Fruit fly (Drosophila melanogaster) whole organism, embryonic: ENCODE results near the gene CG17744.

Source experiments
- Awh ChIP-seq: fragments of 200-800 bp; sonication (Bioruptor generic); IDR thresholded peaks from 2 replicates; pipeline ENCODE4, ENCODE4 v1.3.6; 2022; ENCODE audit warnings: missing biosample characterization, missing genetic modification characterization
- Bteb2 ChIP-seq: fragments of 200-800 bp; sonication (Bioruptor generic); optimal IDR thresholded peaks from 2 replicates; lab custom pipeline; 2016; ENCODE audit warnings: missing biosample characterization, missing genetic modification characterization
- CG10565 ChIP-seq: fragments of 200-800 bp; sonication (Bioruptor generic); optimal IDR thresholded peaks from 3 replicates; lab custom pipeline; 2016; ENCODE audit warnings: missing biosample characterization, mild to moderate bottlenecking, missing genetic modification characterization
- CG11398 ChIP-seq: fragments of 200-800 bp; sonication (Bioruptor generic); optimal IDR thresholded peaks from 2 replicates; lab custom pipeline; 2016; ENCODE audit warnings: missing biosample characterization, missing genetic modification characterization
- CG11696 ChIP-seq: fragments of 200-800 bp; sonication (Bioruptor generic); IDR thresholded peaks from 2 replicates; pipeline ENCODE4 v1.3.6; 2022; ENCODE audit warnings: missing biosample characterization, missing genetic modification characterization
- CG12236 ChIP-seq: fragments of 200-800 bp; sonication (Bioruptor generic); optimal IDR thresholded peaks from 2 replicates; lab custom pipeline; 2016; ENCODE audit warnings: missing biosample characterization, missing genetic modification characterization
- CG1233 ChIP-seq: fragments of 200-800 bp; sonication (Bioruptor generic); optimal IDR thresholded peaks from 4 replicates; lab custom pipeline; 2018; ENCODE audit warnings: missing biosample characterization, mild to moderate bottlenecking, missing genetic modification characterization
- CG12659 ChIP-seq: fragments of 200-800 bp; sonication (Bioruptor generic); optimal IDR thresholded peaks from 3 replicates; lab custom pipeline; 2017; ENCODE audit warnings: mild to moderate bottlenecking, missing biosample characterization, missing genetic modification reagents, missing genetic modification characterization
- CG17359 ChIP-seq: fragments of 200-800 bp; sonication (Bioruptor generic); optimal IDR thresholded peaks from 3 replicates; lab custom pipeline; 2018; ENCODE audit warnings: missing biosample characterization, mild to moderate bottlenecking, missing genetic modification characterization, moderate library complexity
- CG17361 ChIP-seq: fragments of 200-800 bp; sonication (Bioruptor generic); IDR thresholded peaks from 3 replicates; pipeline ENCODE4 v1.3.6; 2022; ENCODE audit warnings: missing biosample characterization, missing genetic modification characterization
- CG2120 ChIP-seq: fragments of 200-800 bp; sonication (Bioruptor generic); optimal IDR thresholded peaks from 3 replicates; lab custom pipeline; 2016; ENCODE audit warnings: missing biosample characterization, missing genetic modification characterization
- CG2889 ChIP-seq: fragments of 200-800 bp; sonication (Bioruptor generic); IDR thresholded peaks from 3 replicates; pipeline ENCODE4 v1.3.6; 2022; ENCODE audit warnings: missing biosample characterization, missing genetic modification characterization
- CG3065 ChIP-seq: fragments of 200-800 bp; sonication (Bioruptor generic); optimal IDR thresholded peaks from 2 replicates; lab custom pipeline; 2016; ENCODE audit warnings: missing biosample characterization, missing genetic modification characterization
- CG33557 ChIP-seq: fragments of 200-800 bp; sonication (Bioruptor generic); optimal IDR thresholded peaks from 2 replicates; lab custom pipeline; 2019; ENCODE audit warnings: missing biosample characterization, mild to moderate bottlenecking, missing genetic modification characterization, moderate library complexity
- CG34422 ChIP-seq: fragments of 200-800 bp; sonication (Bioruptor generic); IDR thresholded peaks from 3 replicates; pipeline ENCODE4 v1.3.6; 2022; ENCODE audit warnings: missing biosample characterization, missing genetic modification characterization
- CG7271 ChIP-seq: fragments of 200-800 bp; sonication (Bioruptor generic); optimal IDR thresholded peaks from 2 replicates; lab custom pipeline; 2018; ENCODE audit warnings: missing biosample characterization, mild to moderate bottlenecking, missing genetic modification characterization, moderate library complexity
- CG7357 ChIP-seq: fragments of 200-800 bp; sonication (Bioruptor generic); IDR thresholded peaks from 3 replicates; pipeline ENCODE4 v1.3.6; 2022; ENCODE audit warnings: missing biosample characterization, missing genetic modification characterization
- Dek ChIP-seq: fragments of 200-800 bp; sonication (Bioruptor generic); optimal IDR thresholded peaks from 3 replicates; lab custom pipeline; 2019; ENCODE audit warnings: missing biosample characterization, mild to moderate bottlenecking, missing genetic modification characterization, moderate library complexity
- ERR ChIP-seq: fragments of 200-800 bp; sonication (Bioruptor generic); optimal IDR thresholded peaks from 2 replicates; lab custom pipeline; 2016; ENCODE audit warnings: missing biosample characterization, missing genetic modification characterization
- H15 ChIP-seq: fragments of 200-800 bp; sonication (Bioruptor generic); IDR thresholded peaks from 3 replicates; pipeline ENCODE4 v1.3.6; 2022; ENCODE audit warnings: missing biosample characterization, missing genetic modification characterization
- HLH54F ChIP-seq: fragments of 200-800 bp; sonication (Bioruptor generic); optimal IDR thresholded peaks from 3 replicates; lab custom pipeline; 2016; ENCODE audit warnings: missing biosample characterization, missing genetic modification characterization
- Hmr ChIP-seq: fragments of 200-800 bp; sonication (Bioruptor generic); optimal IDR thresholded peaks from 3 replicates; lab custom pipeline; 2017; ENCODE audit warnings: mild to moderate bottlenecking, missing biosample characterization, missing genetic modification reagents, missing genetic modification characterization
- MBD-R2 ChIP-seq: fragments of 200-800 bp; sonication (Bioruptor generic); IDR thresholded peaks from 2 replicates; pipeline ENCODE4 v1.3.6; 2022; ENCODE audit warnings: missing biosample characterization, missing genetic modification characterization
- Med ChIP-seq: fragments of 200-800 bp; sonication (Bioruptor generic); peaks from one replicate; lab custom pipeline; 2016; ENCODE audit warnings: missing biosample characterization, missing genetic modification characterization, mild to moderate bottlenecking, inconsistent platforms, moderate library complexity
- NK7.1 ChIP-seq: fragments of 200-800 bp; sonication (Bioruptor generic); optimal IDR thresholded peaks from 3 replicates; lab custom pipeline; 2016; ENCODE audit warnings: missing biosample characterization, missing genetic modification characterization
- Oli ChIP-seq: fragments of 200-800 bp; sonication (Bioruptor generic); optimal IDR thresholded peaks from 2 replicates; lab custom pipeline; 2018; ENCODE audit warnings: missing biosample characterization, mild to moderate bottlenecking, missing genetic modification characterization, moderate library complexity
- Optix ChIP-seq: fragments of 200-800 bp; sonication (Bioruptor generic); IDR thresholded peaks from 3 replicates; pipeline ENCODE4 v1.3.6; 2022; ENCODE audit warnings: missing biosample characterization, missing genetic modification characterization
- Pdp1 ChIP-seq, 2 experiments: fragments of 200-800 bp; sonication (Bioruptor generic); optimal IDR thresholded peaks; 3 replicates each; lab custom pipeline; 2016; ENCODE audit warnings: missing biosample characterization in 2 of 2, missing genetic modification characterization in 2 of 2, mild to moderate bottlenecking in 1 of 2, moderate library complexity in 1 of 2
- Sry-β ChIP-seq: fragments of 200-800 bp; sonication (Bioruptor generic); optimal IDR thresholded peaks from 2 replicates; lab custom pipeline; 2018; ENCODE audit warnings: missing biosample characterization, mild to moderate bottlenecking, missing genetic modification characterization, moderate library complexity
- aop ChIP-seq: fragments of 200-800 bp; sonication (Bioruptor generic); IDR thresholded peaks from 2 replicates; pipeline ENCODE4 v1.3.6; 2022; ENCODE audit warnings: missing biosample characterization, missing genetic modification characterization
- caup ChIP-seq: fragments of 200-800 bp; sonication (Bioruptor generic); optimal IDR thresholded peaks from 3 replicates; lab custom pipeline; 2017; ENCODE audit warnings: missing biosample characterization, mild to moderate bottlenecking, missing genetic modification characterization, moderate library complexity; ENCODE audit not compliant: severe bottlenecking
- disco-r ChIP-seq: fragments of 200-800 bp; sonication (Bioruptor generic); optimal IDR thresholded peaks from 2 replicates; lab custom pipeline; 2016; ENCODE audit warnings: missing biosample characterization, missing genetic modification characterization
- eyg ChIP-seq: fragments of 200-800 bp; sonication (Bioruptor generic); optimal IDR thresholded peaks from 3 replicates; lab custom pipeline; 2016; ENCODE audit warnings: missing biosample characterization, missing genetic modification characterization
- gcm ChIP-seq: fragments of 200-800 bp; sonication (Bioruptor generic); optimal IDR thresholded peaks from 2 replicates; lab custom pipeline; 2019; ENCODE audit warnings: missing biosample characterization, mild to moderate bottlenecking, missing genetic modification characterization, moderate library complexity
- gro ChIP-seq: fragments of 200-800 bp; sonication (Bioruptor generic); optimal IDR thresholded peaks from 2 replicates; lab custom pipeline; 2016; ENCODE audit warnings: missing biosample characterization, missing genetic modification characterization
- hbn ChIP-seq: fragments of 200-800 bp; sonication (Bioruptor generic); IDR thresholded peaks from 2 replicates; pipeline ENCODE4 v1.3.6; 2022; ENCODE audit warnings: missing biosample characterization, missing genetic modification characterization; ENCODE audit not compliant: partially characterized antibody
- kah ChIP-seq: fragments of 200-800 bp; sonication (Bioruptor generic); optimal IDR thresholded peaks from 2 replicates; lab custom pipeline; 2018; ENCODE audit warnings: missing biosample characterization, mild to moderate bottlenecking, missing genetic modification characterization
- kni ChIP-seq: fragments of 200-800 bp; sonication (Bioruptor generic); optimal IDR thresholded peaks from 3 replicates; lab custom pipeline; 2017; ENCODE audit warnings: mild to moderate bottlenecking, missing biosample characterization, missing genetic modification reagents, missing genetic modification characterization
- lbe ChIP-seq: fragments of 200-800 bp; sonication (Bioruptor generic); optimal IDR thresholded peaks from 2 replicates; lab custom pipeline; 2016; ENCODE audit warnings: missing biosample characterization, mild to moderate bottlenecking, missing genetic modification characterization
- lov ChIP-seq, 2 experiments: fragments of 200-800 bp in 1 of 2; fragments of >200 bp in 1 of 2; sonication (Bioruptor generic) in 1 of 2; IDR thresholded peaks in 1 of 2; optimal IDR thresholded peaks in 1 of 2; 2 replicates in 1 of 2; 3 replicates in 1 of 2; pipeline versions ENCODE4 v1.3.6 to Lab custom; 2017 to 2022; ENCODE audit warnings: missing biosample characterization in 1 of 2, missing genetic modification characterization in 1 of 2
- odd ChIP-seq: fragments of 200-800 bp; sonication (Bioruptor generic); optimal IDR thresholded peaks from 2 replicates; lab custom pipeline; 2017; ENCODE audit warnings: missing biosample characterization, mild to moderate bottlenecking, missing genetic modification characterization
- onecut ChIP-seq: fragments of 200-800 bp; sonication (Bioruptor generic); IDR thresholded peaks from 2 replicates; pipeline ENCODE4 v1.3.6; 2022; ENCODE audit warnings: missing biosample characterization, missing genetic modification characterization
- org-1 ChIP-seq: fragments of 200-800 bp; sonication (Bioruptor generic); optimal IDR thresholded peaks from 2 replicates; lab custom pipeline; 2017; ENCODE audit warnings: missing biosample characterization, missing genetic modification characterization
- pum ChIP-seq: fragments of 200-800 bp; sonication (Bioruptor generic); optimal IDR thresholded peaks from 2 replicates; lab custom pipeline; 2016; ENCODE audit warnings: missing biosample characterization, missing genetic modification characterization
- sna ChIP-seq: fragments of 200-800 bp; sonication (Bioruptor generic); IDR thresholded peaks from 2 replicates; pipeline ENCODE4 v1.3.6; 2022; ENCODE audit warnings: missing biosample characterization, missing genetic modification characterization; ENCODE audit not compliant: partially characterized antibody
- sr ChIP-seq: fragments of 200-800 bp; sonication (Bioruptor generic); IDR thresholded peaks from 3 replicates; pipeline ENCODE4 v1.3.6; 2022; ENCODE audit warnings: missing biosample characterization, missing genetic modification characterization
- ttk ChIP-seq: fragments of 200-800 bp; sonication (Bioruptor generic); IDR thresholded peaks from 2 replicates; pipeline ENCODE4 v2.1.2; 2022; ENCODE audit warnings: missing biosample characterization, missing genetic modification characterization
- unc-4 ChIP-seq: fragments of 200-800 bp; sonication (Bioruptor generic); IDR thresholded peaks from 2 replicates; pipeline ENCODE4 v1.3.6; 2022; ENCODE audit warnings: missing biosample characterization, missing genetic modification characterization; ENCODE audit not compliant: partially characterized antibody
- wek ChIP-seq: fragments of 200-800 bp; sonication (Bioruptor generic); optimal IDR thresholded peaks from 3 replicates; lab custom pipeline; 2018; ENCODE audit warnings: missing biosample characterization, mild to moderate bottlenecking, missing genetic modification characterization, moderate library complexity
- wor ChIP-seq: fragments of 200-800 bp; sonication (Bioruptor generic); IDR thresholded peaks from 2 replicates; pipeline ENCODE4 v1.3.6; 2022; ENCODE audit warnings: missing biosample characterization, missing genetic modification characterization
- zfh1 ChIP-seq: fragments of 200-800 bp; sonication (Bioruptor generic); IDR thresholded peaks from 3 replicates; pipeline ENCODE4 v1.3.6; 2022; ENCODE audit warnings: missing biosample characterization, missing genetic modification characterization

Gene CG17744

dm6 chr3L:6981823-6982222 lies 44.8 kb downstream of the CG17744 start (continued):
- TF ChIP-seq gcm (GFP tag; lab: Kevin White, UChicago) (no peak), CG12236 (GFP tag; lab: Kevin White, UChicago) (no peak), HLH54F (GFP tag; lab: Kevin White, UChicago) (no peak), CG2889 (GFP tag; lab: Robert Waterston, UW) (no peak), Bteb2 (GFP tag; lab: Kevin White, UChicago) (no peak), CG7271 (tag; lab: Kevin White, UChicago) (no peak), CG12659 (GFP tag; lab: Kevin White, UChicago) (peak; percentile 33), zfh1 (GFP tag; lab: Robert Waterston, UW) (peak; percentile 56; the same call in 2 of the 3 replicates), CG7357 (GFP tag; lab: Robert Waterston, UW) (no peak; the same call in 2 of the 3 replicates), lbe (no peak), eyg (GFP tag; lab: Kevin White, UChicago) (no peak), CG17361 (GFP tag; lab: Robert Waterston, UW) (peak; percentile 74), wek (GFP tag; lab: Kevin White, UChicago) (no peak), wor (GFP tag; lab: Robert Waterston, UW) (no peak), CG1233 (no peak), hbn (GFP tag; lab: Robert Waterston, UW) (no peak), CG10565 (GFP tag; lab: Kevin White, UChicago) (no peak), lov (optimal IDR thresholded peaks at IDR 0.05; lab: Kevin White, UChicago) (no peak), lov (GFP tag; IDR thresholded peaks at IDR 0.05; lab: Robert Waterston, UW) (no peak), ttk (GFP tag; lab: Robert Waterston, UW) (no peak), Awh (GFP tag; lab: Robert Waterston, UW) (no peak), kni (no peak), org-1 (GFP tag; lab: Kevin White, UChicago) (peak; percentile 25), CG17359 (tag; lab: Kevin White, UChicago) (peak; percentile 10), onecut (peak; percentile 38; the same call in 1 of the 2 replicates), ERR (no peak), Sry-β (GFP tag; lab: Kevin White, UChicago) (no peak), sna (no peak), NK7.1 (GFP tag; lab: Kevin White, UChicago) (no peak), CG34422 (GFP tag; lab: Robert Waterston, UW) (no peak), odd (GFP tag; lab: Kevin White, UChicago) (peak; percentile 25), caup (GFP tag; lab: Kevin White, UChicago) (no peak), Hmr (peak; percentile 2), MBD-R2 (GFP tag; lab: Robert Waterston, UW) (0 out of 2 replicates have a peak, but pooled peaks have one; percentile 19), sr (GFP tag; lab: Robert Waterston, UW) (no peak), aop (no peak), pum (GFP tag; lab: Kevin White, UChicago) (peak; percentile 14), CG3065 (GFP tag; lab: Kevin White, UChicago) (no peak), CG11696 (GFP tag; lab: Robert Waterston, UW) (no peak), gro (GFP tag; lab: Kevin White, UChicago) (no peak), Dek (tag; lab: Kevin White, UChicago) (no peak), H15 (no peak), Optix (no peak), Med (GFP tag; lab: Kevin White, UChicago) (peak; percentile 63), Pdp1 (GFP tag; optimal IDR thresholded peaks at IDR 0.05; lab: Kevin White, UChicago) (peak; percentile 3 to 36), CG33557 (GFP tag; lab: Kevin White, UChicago) (peak; percentile 70), CG2120 (no peak), Oli (tag; lab: Kevin White, UChicago) (peak; percentile 60), unc-4 (no peak), kah (GFP tag; lab: Kevin White, UChicago) (no peak), CG11398 (GFP tag; lab: Kevin White, UChicago) (no peak), disco-r (GFP tag; lab: Kevin White, UChicago) (no peak)
